Fruit fly (Drosophila melanogaster) whole organism, embryonic: ENCODE results near the gene Glyat.

Source experiments
- Abd-B ChIP-seq: fragments of 200-800 bp; sonication (Bioruptor generic); optimal IDR thresholded peaks from 2 replicates; lab custom pipeline; 2018; ENCODE audit warnings: missing biosample characterization, mild to moderate bottlenecking, missing genetic modification characterization, moderate library complexity
- Ada2b ChIP-seq: fragments of 200-800 bp; sonication (Bioruptor generic); IDR thresholded peaks from 2 replicates; pipeline ENCODE4 v1.3.6; 2022; ENCODE audit warnings: missing biosample characterization, missing genetic modification characterization
- C15 ChIP-seq: fragments of 200-800 bp; sonication (Bioruptor generic); IDR thresholded peaks from 3 replicates; pipeline ENCODE4 v1.3.6; 2022; ENCODE audit warnings: missing biosample characterization, missing genetic modification characterization
- CG10462 ChIP-seq: fragments of 200-800 bp; sonication (Bioruptor generic); optimal IDR thresholded peaks from 2 replicates; lab custom pipeline; 2016; ENCODE audit warnings: missing biosample characterization, missing genetic modification characterization
- CG11085 ChIP-seq: fragments of 200-800 bp; sonication (Bioruptor generic); IDR thresholded peaks from 2 replicates; pipeline ENCODE4 v1.3.6; 2022; ENCODE audit warnings: missing biosample characterization, missing genetic modification characterization
- CG13624 ChIP-seq: fragments of 200-800 bp; sonication (Bioruptor generic); optimal IDR thresholded peaks from 2 replicates; lab custom pipeline; 2016; ENCODE audit warnings: missing biosample characterization, missing genetic modification characterization
- CG15514 ChIP-seq: fragments of 200-800 bp; sonication (Bioruptor generic); optimal IDR thresholded peaks from 3 replicates; lab custom pipeline; 2017; ENCODE audit warnings: missing biosample characterization, missing genetic modification characterization, mild to moderate bottlenecking, moderate library complexity, missing genetic modification reagents
- CG16815 ChIP-seq: fragments of 200-800 bp; sonication (Bioruptor generic); optimal IDR thresholded peaks from 3 replicates; lab custom pipeline; 2017; ENCODE audit warnings: missing biosample characterization, mild to moderate bottlenecking, missing genetic modification characterization
- CG1792 ChIP-seq: fragments of 200-800 bp; sonication (Bioruptor generic); optimal IDR thresholded peaks from 2 replicates; lab custom pipeline; 2016; ENCODE audit warnings: missing biosample characterization, missing genetic modification characterization
- CG31224 ChIP-seq: fragments of 200-800 bp; sonication (Bioruptor generic); IDR thresholded peaks from 2 replicates; pipeline ENCODE4 v1.3.6; 2022; ENCODE audit warnings: missing biosample characterization, missing genetic modification characterization
- CG32767 ChIP-seq: fragments of 200-800 bp; sonication (Bioruptor generic); IDR thresholded peaks from 2 replicates; pipeline ENCODE4 v1.3.6; 2022; ENCODE audit warnings: missing biosample characterization, missing genetic modification characterization
- CG33557 ChIP-seq: fragments of 200-800 bp; sonication (Bioruptor generic); optimal IDR thresholded peaks from 2 replicates; lab custom pipeline; 2019; ENCODE audit warnings: missing biosample characterization, mild to moderate bottlenecking, missing genetic modification characterization, moderate library complexity
- CG3726 ChIP-seq: fragments of 200-800 bp; sonication (Bioruptor generic); IDR thresholded peaks from 3 replicates; pipeline ENCODE4, ENCODE4 v1.3.6; 2022; ENCODE audit warnings: missing biosample characterization, missing genetic modification characterization
- CG4617 ChIP-seq: fragments of 200-800 bp; sonication (Bioruptor generic); optimal IDR thresholded peaks from 3 replicates; lab custom pipeline; 2016; ENCODE audit warnings: missing biosample characterization, missing genetic modification characterization, borderline replicate concordance
- CG6175 ChIP-seq: fragments of 200-800 bp; sonication (Bioruptor generic); IDR thresholded peaks from 3 replicates; pipeline ENCODE4 v1.3.6; 2022; ENCODE audit warnings: missing biosample characterization, missing genetic modification characterization
- CG6683 ChIP-seq: fragments of 200-800 bp; sonication (Bioruptor generic); optimal IDR thresholded peaks from 2 replicates; lab custom pipeline; 2017; ENCODE audit warnings: missing biosample characterization, mild to moderate bottlenecking, missing genetic modification characterization, missing genetic modification reagents
- CG6813 ChIP-seq: fragments of 200-800 bp; sonication (Bioruptor generic); optimal IDR thresholded peaks from 2 replicates; lab custom pipeline; 2017; ENCODE audit warnings: missing biosample characterization, missing genetic modification characterization, mild to moderate bottlenecking, moderate library complexity, missing genetic modification reagents
- CG7786 ChIP-seq: fragments of 200-800 bp; sonication (Bioruptor generic); optimal IDR thresholded peaks from 2 replicates; lab custom pipeline; 2016; ENCODE audit warnings: missing biosample characterization, missing genetic modification characterization
- CG8924 ChIP-seq: fragments of 200-800 bp; optimal IDR thresholded peaks from 3 replicates; lab custom pipeline; 2019; ENCODE audit warnings: missing biosample characterization, mild to moderate bottlenecking, missing genetic modification characterization, moderate library complexity
- CG9215 ChIP-seq: fragments of 200-800 bp; sonication (Bioruptor generic); IDR thresholded peaks from 2 replicates; pipeline ENCODE4 v1.3.6; 2022; ENCODE audit warnings: missing biosample characterization, missing genetic modification characterization
- Camta ChIP-seq: fragments of 200-800 bp; sonication (Bioruptor generic); optimal IDR thresholded peaks from 2 replicates; lab custom pipeline; 2016; ENCODE audit warnings: missing biosample characterization, missing genetic modification characterization
- Dp ChIP-seq: fragments of 200-800 bp; sonication (Bioruptor generic); optimal IDR thresholded peaks from 2 replicates; lab custom pipeline; 2018; ENCODE audit warnings: missing biosample characterization, mild to moderate bottlenecking, missing genetic modification characterization, moderate library complexity
- E2f2 ChIP-seq: fragments of 200-800 bp; sonication (Bioruptor generic); IDR thresholded peaks from 2 replicates; pipeline ENCODE4 v1.3.6; 2022; ENCODE audit warnings: missing biosample characterization, missing genetic modification characterization
- ERR ChIP-seq: fragments of 200-800 bp; sonication (Bioruptor generic); optimal IDR thresholded peaks from 2 replicates; lab custom pipeline; 2016; ENCODE audit warnings: missing biosample characterization, missing genetic modification characterization
- HHEX ChIP-seq: fragments of 200-800 bp; sonication (Bioruptor generic); optimal IDR thresholded peaks from 3 replicates; lab custom pipeline; 2017; ENCODE audit warnings: missing biosample characterization, mild to moderate bottlenecking, missing genetic modification characterization, missing genetic modification reagents
- HLH3B ChIP-seq: fragments of 200-800 bp; sonication (Bioruptor generic); IDR thresholded peaks from 2 replicates; pipeline ENCODE4 v1.3.6; 2022; ENCODE audit warnings: missing biosample characterization, missing genetic modification characterization
- NC2α ChIP-seq: fragments of 200-800 bp; sonication (Bioruptor generic); optimal IDR thresholded peaks from 2 replicates; lab custom pipeline; 2016; ENCODE audit warnings: missing biosample characterization, missing genetic modification characterization
- Xrp1 ChIP-seq: fragments of 200-800 bp; sonication (Bioruptor generic); IDR thresholded peaks from 2 replicates; pipeline ENCODE4 v1.3.6; 2022; ENCODE audit warnings: missing biosample characterization, missing genetic modification characterization
- abd-A ChIP-seq: fragments of 200-800 bp; sonication (Bioruptor generic); optimal IDR thresholded peaks from 3 replicates; lab custom pipeline; 2019; ENCODE audit warnings: missing biosample characterization, mild to moderate bottlenecking, missing genetic modification characterization, moderate library complexity
- ac ChIP-seq: fragments of 200-800 bp; sonication (Bioruptor generic); optimal IDR thresholded peaks from 3 replicates; lab custom pipeline; 2017; ENCODE audit warnings: missing biosample characterization, mild to moderate bottlenecking, missing genetic modification characterization
- bigmax ChIP-seq: fragments of 200-800 bp; sonication (Bioruptor generic); optimal IDR thresholded peaks from 2 replicates; lab custom pipeline; 2018; ENCODE audit warnings: missing biosample characterization, mild to moderate bottlenecking, missing genetic modification characterization
- cas ChIP-seq: fragments of 200-800 bp; sonication (Bioruptor generic); IDR thresholded peaks from 2 replicates; pipeline ENCODE4 v1.3.6; 2022; ENCODE audit warnings: missing biosample characterization, missing genetic modification characterization
- cg ChIP-seq: fragments of 200-800 bp; sonication (Bioruptor generic); optimal IDR thresholded peaks from 3 replicates; lab custom pipeline; 2019; ENCODE audit warnings: missing biosample characterization, mild to moderate bottlenecking, missing genetic modification characterization, moderate library complexity
- da ChIP-seq: fragments of 200-800 bp; sonication (Bioruptor generic); optimal IDR thresholded peaks from 2 replicates; lab custom pipeline; 2016; ENCODE audit warnings: missing biosample characterization, missing genetic modification characterization
- esg ChIP-seq: fragments of 200-800 bp; sonication (Bioruptor generic); conservative IDR thresholded peaks from 2 replicates; pipeline ENCODE4 v1.3.6; 2022; ENCODE audit warnings: missing biosample characterization, missing genetic modification characterization
- exex ChIP-seq: fragments of 200-800 bp; sonication (Bioruptor generic); optimal IDR thresholded peaks from 4 replicates; lab custom pipeline; 2018; ENCODE audit warnings: missing biosample characterization, mild to moderate bottlenecking, missing genetic modification characterization, moderate library complexity
- fd102C ChIP-seq: fragments of 200-800 bp; sonication (Bioruptor generic); optimal IDR thresholded peaks from 2 replicates; lab custom pipeline; 2018; ENCODE audit warnings: missing biosample characterization, mild to moderate bottlenecking, missing genetic modification characterization, moderate library complexity
- h ChIP-seq: fragments of >200 bp; optimal IDR thresholded peaks from 2 replicates; lab custom pipeline; 2017
- jing ChIP-seq: fragments of 200-800 bp; sonication (Bioruptor generic); optimal IDR thresholded peaks from 2 replicates; lab custom pipeline; 2018; ENCODE audit warnings: missing biosample characterization, mild to moderate bottlenecking, missing genetic modification characterization
- jumu ChIP-seq: fragments of 200-800 bp; sonication (Bioruptor generic); optimal IDR thresholded peaks from 3 replicates; lab custom pipeline; 2016; ENCODE audit warnings: missing biosample characterization, missing genetic modification characterization
- lmd ChIP-seq: fragments of 200-800 bp; sonication (Bioruptor generic); IDR thresholded peaks from 2 replicates; pipeline ENCODE4 v1.3.6; 2022; ENCODE audit warnings: missing biosample characterization, missing genetic modification characterization
- nau ChIP-seq: fragments of 200-800 bp; sonication (Bioruptor generic); optimal IDR thresholded peaks from 3 replicates; lab custom pipeline; 2017; ENCODE audit warnings: missing biosample characterization, mild to moderate bottlenecking, missing genetic modification characterization, missing genetic modification reagents
- oc ChIP-seq: fragments of 200-800 bp; sonication (Bioruptor generic); optimal IDR thresholded peaks from 2 replicates; lab custom pipeline; 2018; ENCODE audit warnings: missing biosample characterization, mild to moderate bottlenecking, missing genetic modification characterization, moderate library complexity
- onecut ChIP-seq: fragments of 200-800 bp; sonication (Bioruptor generic); IDR thresholded peaks from 2 replicates; pipeline ENCODE4 v1.3.6; 2022; ENCODE audit warnings: missing biosample characterization, missing genetic modification characterization
- row ChIP-seq: fragments of 200-800 bp; sonication (Bioruptor generic); IDR thresholded peaks from 3 replicates; pipeline ENCODE4 v1.3.6; 2022; ENCODE audit warnings: missing biosample characterization, missing genetic modification characterization
- run ChIP-seq: fragments of 200-800 bp; sonication (Bioruptor generic); optimal IDR thresholded peaks from 3 replicates; lab custom pipeline; 2018; ENCODE audit warnings: missing biosample characterization, mild to moderate bottlenecking, missing genetic modification characterization
- sc ChIP-seq, 3 experiments: fragments of >200 bp in 2 of 3; fragments of 200-800 bp in 1 of 3; sonication (Bioruptor generic) in 1 of 3; optimal IDR thresholded peaks; 2 replicates in 2 of 3; 3 replicates in 1 of 3; lab custom pipeline; 2017; ENCODE audit warnings: mild to moderate bottlenecking in 1 of 3, missing biosample characterization in 1 of 3, missing genetic modification characterization in 1 of 3, missing genetic modification reagents in 1 of 3
- tio ChIP-seq: fragments of 200-800 bp; sonication (Bioruptor generic); optimal IDR thresholded peaks from 2 replicates; lab custom pipeline; 2017; ENCODE audit warnings: missing biosample characterization, missing genetic modification characterization, inconsistent platforms
- trh ChIP-seq: fragments of 200-800 bp; sonication (Bioruptor generic); optimal IDR thresholded peaks from 2 replicates; lab custom pipeline; 2016; ENCODE audit warnings: missing biosample characterization, missing genetic modification characterization
- twi ChIP-seq: fragments of 200-800 bp; optimal IDR thresholded peaks from 2 replicates; lab custom pipeline; 2019; ENCODE audit warnings: missing biosample characterization, mild to moderate bottlenecking, missing genetic modification characterization, moderate library complexity
- wor ChIP-seq: fragments of 200-800 bp; sonication (Bioruptor generic); IDR thresholded peaks from 2 replicates; pipeline ENCODE4 v1.3.6; 2022; ENCODE audit warnings: missing biosample characterization, missing genetic modification characterization

The Glyat gene

DNA sequence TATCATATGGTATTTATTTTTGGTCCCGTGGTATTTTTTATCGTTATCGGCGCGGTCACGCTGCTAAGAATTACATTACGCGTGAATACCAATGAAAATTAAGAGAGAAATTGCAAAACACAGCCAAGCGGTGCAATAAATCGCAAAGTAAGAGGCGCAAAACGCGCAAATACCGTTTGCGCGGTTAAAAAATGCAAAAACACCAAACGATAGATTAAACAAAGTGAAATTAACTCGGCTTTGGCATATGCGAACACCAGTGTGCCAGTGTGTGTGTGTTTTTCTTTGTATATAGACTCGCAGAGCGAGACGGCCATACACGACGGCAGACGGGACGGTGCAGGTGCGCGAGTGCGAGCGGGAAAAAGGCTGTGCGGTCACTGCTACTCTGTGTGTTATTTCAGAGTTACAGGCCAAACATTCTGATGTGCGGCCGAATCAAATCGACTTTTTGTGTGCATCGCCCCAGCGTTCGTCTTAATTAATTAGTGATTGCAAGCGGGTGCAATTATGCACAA, 20.3 kb upstream of the Glyat start, which contains the start of gene Cka (continued):
- no peak for TF ChIP-seq Camta
- TF ChIP-seq esg: no peak
- no peak for TF ChIP-seq C15
- TF ChIP-seq oc (tag; lab: Kevin White, UChicago): no peak
- no peak for TF ChIP-seq CG10462
- TF ChIP-seq CG6813 (GFP tag; lab: Kevin White, UChicago): no peak
- peak; percentile 11 for TF ChIP-seq Abd-B (GFP tag; lab: Kevin White, UChicago)
- TF ChIP-seq HLH3B: no peak
- TF ChIP-seq wor: no peak
- peak; percentile 12 for TF ChIP-seq CG15514 (GFP tag; lab: Kevin White, UChicago)
- TF ChIP-seq sc (optimal IDR thresholded peaks at IDR 0.05; lab: Kevin White, UChicago): no peak
- no peak for TF ChIP-seq sc (GFP tag; optimal IDR thresholded peaks at IDR 0.05; lab: Kevin White, UChicago)
- TF ChIP-seq CG1792 (GFP tag; lab: Kevin White, UChicago): no peak
- TF ChIP-seq CG6683 (GFP tag; lab: Kevin White, UChicago): no peak
- peak; percentile 46 for TF ChIP-seq CG33557 (GFP tag; lab: Kevin White, UChicago)
- TF ChIP-seq trh: no peak
- no peak for TF ChIP-seq lmd (GFP tag; lab: Robert Waterston, UW)
- no peak for TF ChIP-seq CG6175
- peak; percentile 13 for TF ChIP-seq jumu (GFP tag; lab: Kevin White, UChicago)
- TF ChIP-seq CG13624 (GFP tag; lab: Kevin White, UChicago): no peak
- no peak for TF ChIP-seq jing
- TF ChIP-seq Xrp1 (GFP tag; lab: Robert Waterston, UW): no peak
- no peak for TF ChIP-seq row (GFP tag; lab: Robert Waterston, UW)
- TF ChIP-seq Dp (GFP tag; lab: Kevin White, UChicago): peak; percentile 17
- no peak for TF ChIP-seq ERR
- no peak for TF ChIP-seq tio (GFP tag; lab: Kevin White, UChicago)
- TF ChIP-seq abd-A (tag; lab: Kevin White, UChicago): no peak
- no peak for TF ChIP-seq fd102C (GFP tag; lab: Kevin White, UChicago)
- no peak for TF ChIP-seq NC2α (GFP tag; lab: Kevin White, UChicago)
- no peak for TF ChIP-seq CG9215 (GFP tag; lab: Robert Waterston, UW)
- peak; percentile 97 for TF ChIP-seq cg (GFP tag; lab: Kevin White, UChicago)
- TF ChIP-seq exex: no peak
- TF ChIP-seq HHEX (GFP tag; lab: Kevin White, UChicago): peak; percentile 16
- no peak for TF ChIP-seq onecut (GFP tag; lab: Robert Waterston, UW)
- TF ChIP-seq da: no peak
- TF ChIP-seq CG11085 (GFP tag; lab: Robert Waterston, UW): no peak
- TF ChIP-seq nau (GFP tag; lab: Kevin White, UChicago): no peak
- TF ChIP-seq CG16815 (GFP tag; lab: Kevin White, UChicago): no peak
- peak; percentile 3 for TF ChIP-seq ac (GFP tag; lab: Kevin White, UChicago)
- TF ChIP-seq bigmax: no peak
- TF ChIP-seq cas (GFP tag; lab: Robert Waterston, UW): no peak
- no peak for TF ChIP-seq h (lab: Kevin White, UChicago)
- TF ChIP-seq CG4617 (GFP tag; lab: Kevin White, UChicago): peak; percentile 93
- TF ChIP-seq run (tag; lab: Kevin White, UChicago): no peak
- peak; percentile 32 for TF ChIP-seq CG8924 (tag; lab: Kevin White, UChicago)
- TF ChIP-seq E2f2 (GFP tag; lab: Robert Waterston, UW): peak; percentile 18; the same call in 1 of the 2 replicates
- TF ChIP-seq CG3726 (GFP tag; lab: Robert Waterston, UW): no peak
- no peak for TF ChIP-seq CG31224 (GFP tag; lab: Robert Waterston, UW)
- peak; percentile 77 for TF ChIP-seq CG32767 (GFP tag; lab: Robert Waterston, UW)
- no peak for TF ChIP-seq CG7786 (GFP tag; lab: Kevin White, UChicago)
- peak; percentile 12 for TF ChIP-seq twi
- no peak for TF ChIP-seq Ada2b (GFP tag; lab: Robert Waterston, UW)
